Comparison of ENCODE assay signal across 1 fruit fly cellular context in genomic region chr3L:16661167-16662109, dm6.
TF ChIP-seq lines count a peak whose summit lies in the region.

Gene Baldspot, minus strand, starts transcription at chr3L:16661615.

TF ChIP-seq in whole organism, embryonic, 481 proteins besides CTCF, POLR2A, EP300 and RAD21 (continued from another document and continues in another):
- peak; percentile 37 for TF ChIP-seq CG11398 (GFP tag; optimal IDR thresholded peaks at IDR 0.05; lab: Kevin White, UChicago)
- TF ChIP-seq CG4282 (GFP tag; optimal IDR thresholded peaks at IDR 0.05; lab: Kevin White, UChicago) = peak; percentile 97
- TF ChIP-seq gsb-n (tag; optimal IDR thresholded peaks at IDR 0.05; lab: Kevin White, UChicago) = peak; percentile 71
- TF ChIP-seq trem (tag; optimal IDR thresholded peaks at IDR 0.05; lab: Kevin White, UChicago) = peak; percentile 85
- TF ChIP-seq Trl (optimal IDR thresholded peaks at IDR 0.05; lab: Kevin White, UChicago) = peak; percentile 51 to 78
- peak; percentile 78 for TF ChIP-seq Trl (GFP tag; optimal IDR thresholded peaks at IDR 0.05; lab: Kevin White, UChicago)
- peak; percentile 41 for TF ChIP-seq fd102C (GFP tag; optimal IDR thresholded peaks at IDR 0.05; lab: Kevin White, UChicago)
- peak; percentile 84 for TF ChIP-seq exex (tag; optimal IDR thresholded peaks at IDR 0.05; lab: Kevin White, UChicago)
- TF ChIP-seq bbx (GFP tag; IDR thresholded peaks at IDR 0.05; lab: Robert Waterston, UW; ENCODE audit: partially characterized antibody) = peak; percentile 81
- TF ChIP-seq schlank (tag; optimal IDR thresholded peaks at IDR 0.05; lab: Kevin White, UChicago) = peak; percentile 50
- TF ChIP-seq CG10274 (GFP tag; optimal IDR thresholded peaks at IDR 0.05; lab: Kevin White, UChicago) = peak; percentile 73
- no peak for TF ChIP-seq slou (GFP tag; optimal IDR thresholded peaks at IDR 0.05; lab: Kevin White, UChicago)
- peak; percentile 42 for TF ChIP-seq CG1647 (GFP tag; optimal IDR thresholded peaks at IDR 0.05; lab: Kevin White, UChicago)
- peak; percentile 86 for TF ChIP-seq Fer3 (tag; optimal IDR thresholded peaks at IDR 0.05; lab: Kevin White, UChicago)
- TF ChIP-seq Six4 (GFP tag; optimal IDR thresholded peaks at IDR 0.05; lab: Kevin White, UChicago) = peak; percentile 50
- peak; percentile 95 for TF ChIP-seq pzg (GFP tag; optimal IDR thresholded peaks at IDR 0.05; lab: Kevin White, UChicago)
- TF ChIP-seq CG7745 (tag; optimal IDR thresholded peaks at IDR 0.05; lab: Kevin White, UChicago) = no peak
- TF ChIP-seq gcm (GFP tag; optimal IDR thresholded peaks at IDR 0.05; lab: Kevin White, UChicago) = peak; percentile 89
- peak; percentile 58 for TF ChIP-seq HmgD (GFP tag; optimal IDR thresholded peaks at IDR 0.05; lab: Kevin White, UChicago)
- no peak for TF ChIP-seq CG16779 (GFP tag; IDR thresholded peaks at IDR 0.05; lab: Robert Waterston, UW)
- TF ChIP-seq en (GFP tag; optimal IDR thresholded peaks at IDR 0.05; lab: Kevin White, UChicago) = peak; percentile 69
- TF ChIP-seq zen2 (GFP tag; IDR thresholded peaks at IDR 0.05; lab: Robert Waterston, UW; ENCODE audit: partially characterized antibody) = peak; percentile 1; the same call in 1 of the 3 replicates
- TF ChIP-seq Sox100B (GFP tag; optimal IDR thresholded peaks at IDR 0.05; lab: Kevin White, UChicago) = peak; percentile 86
- TF ChIP-seq Elba2 (GFP tag; optimal IDR thresholded peaks at IDR 0.05; lab: Kevin White, UChicago) = peak; percentile 96
- no peak for TF ChIP-seq CG1832 (GFP tag; optimal IDR thresholded peaks at IDR 0.05; lab: Kevin White, UChicago)
- TF ChIP-seq lilli (GFP tag; optimal IDR thresholded peaks at IDR 0.05; lab: Kevin White, UChicago) = peak; percentile 70
- TF ChIP-seq Vsx1 (GFP tag; optimal IDR thresholded peaks at IDR 0.05; lab: Kevin White, UChicago) = peak; percentile 81
- TF ChIP-seq CkIIα-i1 (GFP tag; IDR thresholded peaks at IDR 0.05; lab: Robert Waterston, UW) = no peak
- peak; percentile 18 for TF ChIP-seq CG30431 (GFP tag; optimal IDR thresholded peaks at IDR 0.05; lab: Kevin White, UChicago)
- TF ChIP-seq Dip2 (GFP tag; IDR thresholded peaks at IDR 0.05; lab: Robert Waterston, UW) = no peak
- peak; percentile 70 for TF ChIP-seq HLH3B (GFP tag; IDR thresholded peaks at IDR 0.05; lab: Robert Waterston, UW)
- TF ChIP-seq CG10565 (GFP tag; optimal IDR thresholded peaks at IDR 0.05; lab: Kevin White, UChicago) = peak; percentile 78
- peak; percentile 16 for TF ChIP-seq sima (GFP tag; optimal IDR thresholded peaks at IDR 0.05; lab: Kevin White, UChicago)
- peak; percentile 49; the same call in 1 of the 2 replicates for TF ChIP-seq Ada2b (GFP tag; IDR thresholded peaks at IDR 0.05; lab: Robert Waterston, UW)
- no peak for TF ChIP-seq gt (GFP tag; IDR thresholded peaks at IDR 0.05; lab: Robert Waterston, UW)
- TF ChIP-seq Antp (GFP tag; optimal IDR thresholded peaks at IDR 0.05; lab: Kevin White, UChicago) = peak; percentile 78
- TF ChIP-seq CG2120 (GFP tag; optimal IDR thresholded peaks at IDR 0.05; lab: Kevin White, UChicago) = peak; percentile 45
- peak; percentile 46; the same call in 1 of the 2 replicates for TF ChIP-seq CG6272 (GFP tag; IDR thresholded peaks at IDR 0.05; lab: Robert Waterston, UW)
- TF ChIP-seq br (optimal IDR thresholded peaks at IDR 0.05; lab: Kevin White, UChicago) = no peak
- TF ChIP-seq kah (GFP tag; optimal IDR thresholded peaks at IDR 0.05; lab: Kevin White, UChicago) = peak; percentile 55
- peak; percentile 93 for TF ChIP-seq lab (GFP tag; optimal IDR thresholded peaks at IDR 0.05; lab: Kevin White, UChicago)
- TF ChIP-seq hkb (optimal IDR thresholded peaks at IDR 0.05; lab: Kevin White, UChicago) = no peak
- TF ChIP-seq hkb (GFP tag; IDR thresholded peaks at IDR 0.05; lab: Robert Waterston, UW) = peak; percentile 78
- no peak for TF ChIP-seq tup (GFP tag; optimal IDR thresholded peaks at IDR 0.05; lab: Kevin White, UChicago)
- no peak for TF ChIP-seq CG10321 (GFP tag; IDR thresholded peaks at IDR 0.05; lab: Robert Waterston, UW)
- TF ChIP-seq CG18476 (GFP tag; optimal IDR thresholded peaks at IDR 0.05; lab: Kevin White, UChicago) = peak; percentile 80
- no peak for TF ChIP-seq CG15073 (GFP tag; optimal IDR thresholded peaks at IDR 0.05; lab: Kevin White, UChicago)
- TF ChIP-seq Camta (GFP tag; optimal IDR thresholded peaks at IDR 0.05; lab: Kevin White, UChicago) = peak; percentile 90
- TF ChIP-seq tio (GFP tag; optimal IDR thresholded peaks at IDR 0.05; lab: Kevin White, UChicago) = no peak
- peak; percentile 72 for TF ChIP-seq oc (tag; optimal IDR thresholded peaks at IDR 0.05; lab: Kevin White, UChicago)
- TF ChIP-seq fu2 (GFP tag; optimal IDR thresholded peaks at IDR 0.05; lab: Kevin White, UChicago) = peak; percentile 12
- peak in 1 of 2 experiments; percentile 46 for TF ChIP-seq tll (GFP tag; optimal IDR thresholded peaks at IDR 0.05; lab: Kevin White, UChicago)
- TF ChIP-seq Adf1 (GFP tag; IDR thresholded peaks at IDR 0.05; lab: Robert Waterston, UW) = peak; percentile 76
- TF ChIP-seq CG7786 (GFP tag; optimal IDR thresholded peaks at IDR 0.05; lab: Kevin White, UChicago) = peak; percentile 45
- peak; percentile 91 for TF ChIP-seq pb (GFP tag; optimal IDR thresholded peaks at IDR 0.05; lab: Kevin White, UChicago)
- no peak for TF ChIP-seq Doc2 (GFP tag; IDR thresholded peaks at IDR 0.05; lab: Robert Waterston, UW)
- no peak for TF ChIP-seq ab (GFP tag; optimal IDR thresholded peaks at IDR 0.05; lab: Kevin White, UChicago)
- peak; percentile 89 for TF ChIP-seq klu (GFP tag; IDR thresholded peaks at IDR 0.05; lab: Robert Waterston, UW)
- TF ChIP-seq p53 (GFP tag; optimal IDR thresholded peaks at IDR 0.05; lab: Kevin White, UChicago) = peak; percentile 78
- peak; percentile 10; the same call in 1 of the 3 replicates for TF ChIP-seq otp (GFP tag; IDR thresholded peaks at IDR 0.05; lab: Robert Waterston, UW)
- peak; percentile 83 for TF ChIP-seq Myb (GFP tag; optimal IDR thresholded peaks at IDR 0.05; lab: Kevin White, UChicago)
- peak; percentile 65 for TF ChIP-seq CG16813 (GFP tag; IDR thresholded peaks at IDR 0.05; lab: Robert Waterston, UW; ENCODE audit: partially characterized antibody)
- peak; percentile 23 for TF ChIP-seq Bteb2 (GFP tag; optimal IDR thresholded peaks at IDR 0.05; lab: Kevin White, UChicago)
- peak; percentile 68 for TF ChIP-seq BEAF-32 (GFP tag; optimal IDR thresholded peaks at IDR 0.05; lab: Kevin White, UChicago)
- TF ChIP-seq Lhr (GFP tag; optimal IDR thresholded peaks at IDR 0.05; lab: Kevin White, UChicago) = peak; percentile 85
- peak; percentile 2 for TF ChIP-seq CG10462 (GFP tag; optimal IDR thresholded peaks at IDR 0.05; lab: Kevin White, UChicago)
- peak in 1 of 2 experiments; percentile 26 for TF ChIP-seq Hr78 (GFP tag; optimal IDR thresholded peaks at IDR 0.05; lab: Kevin White, UChicago)
- peak; percentile 49; the same call in 1 of the 3 replicates for TF ChIP-seq so (GFP tag; IDR thresholded peaks at IDR 0.05; lab: Robert Waterston, UW)
- TF ChIP-seq NC2β (GFP tag; optimal IDR thresholded peaks at IDR 0.05; lab: Kevin White, UChicago) = peak; percentile 43
- TF ChIP-seq eyg (GFP tag; optimal IDR thresholded peaks at IDR 0.05; lab: Kevin White, UChicago) = peak; percentile 88
- TF ChIP-seq row (GFP tag; IDR thresholded peaks at IDR 0.05; lab: Robert Waterston, UW) = peak; percentile 88
- peak; percentile 48 for TF ChIP-seq onecut (GFP tag; IDR thresholded peaks at IDR 0.05; lab: Robert Waterston, UW)
- peak; percentile 82 for TF ChIP-seq HmgZ (tag; optimal IDR thresholded peaks at IDR 0.05; lab: Kevin White, UChicago)
- peak; percentile 14 for TF ChIP-seq CG17385 (GFP tag; optimal IDR thresholded peaks at IDR 0.05; lab: Kevin White, UChicago)
- no peak for TF ChIP-seq disco-r (GFP tag; optimal IDR thresholded peaks at IDR 0.05; lab: Kevin White, UChicago)
- peak; percentile 71 for TF ChIP-seq Abd-B (GFP tag; optimal IDR thresholded peaks at IDR 0.05; lab: Kevin White, UChicago)
- no peak; the same call in 1 of the 2 replicates for TF ChIP-seq CG14014 (GFP tag; IDR thresholded peaks at IDR 0.05; lab: Robert Waterston, UW)
- TF ChIP-seq Drgx (GFP tag; IDR thresholded peaks at IDR 0.05; lab: Robert Waterston, UW) = peak; percentile 58
- no peak for TF ChIP-seq CG10431 (GFP tag; optimal IDR thresholded peaks at IDR 0.05; lab: Kevin White, UChicago)
- TF ChIP-seq CG31441 (GFP tag; IDR thresholded peaks at IDR 0.05; lab: Robert Waterston, UW) = peak; percentile 60
- TF ChIP-seq inv (GFP tag; IDR thresholded peaks at IDR 0.05; lab: Robert Waterston, UW; ENCODE audit: partially characterized antibody) = 0 out of 2 replicates have a peak, but pooled peaks have one; percentile 15
- peak; percentile 71 for TF ChIP-seq CG5180 (GFP tag; optimal IDR thresholded peaks at IDR 0.05; lab: Kevin White, UChicago)
- TF ChIP-seq org-1 (GFP tag; optimal IDR thresholded peaks at IDR 0.05; lab: Kevin White, UChicago) = peak; percentile 81
- peak; percentile 71 for TF ChIP-seq luna (GFP tag; optimal IDR thresholded peaks at IDR 0.05; lab: Kevin White, UChicago)
- TF ChIP-seq fd3F (GFP tag; optimal IDR thresholded peaks at IDR 0.05; lab: Kevin White, UChicago) = no peak
- no peak for TF ChIP-seq CG2889 (GFP tag; IDR thresholded peaks at IDR 0.05; lab: Robert Waterston, UW)
- peak; percentile 56 for TF ChIP-seq HLH4C (GFP tag; IDR thresholded peaks at IDR 0.05; lab: Robert Waterston, UW; ENCODE audit: partially characterized antibody)
- TF ChIP-seq emc (GFP tag; optimal IDR thresholded peaks at IDR 0.05; lab: Kevin White, UChicago) = peak; percentile 77
- peak; percentile 98 for TF ChIP-seq gfzf (GFP tag; optimal IDR thresholded peaks at IDR 0.05; lab: Kevin White, UChicago)
- TF ChIP-seq HHEX (GFP tag; optimal IDR thresholded peaks at IDR 0.05; lab: Kevin White, UChicago) = peak; percentile 92
- peak; percentile 89 for TF ChIP-seq CG10979 (tag; optimal IDR thresholded peaks at IDR 0.05; lab: Kevin White, UChicago)
- peak; percentile 10 for TF ChIP-seq CG13775 (GFP tag; optimal IDR thresholded peaks at IDR 0.05; lab: Kevin White, UChicago)
- peak; percentile 99 for TF ChIP-seq sens (GFP tag; lab: Kevin White, UChicago)
- peak; percentile 81 for TF ChIP-seq fd96Cb (tag; optimal IDR thresholded peaks at IDR 0.05; lab: Kevin White, UChicago)
- no peak for TF ChIP-seq pfk (GFP tag; optimal IDR thresholded peaks at IDR 0.05; lab: Kevin White, UChicago)
- TF ChIP-seq CG31224 (GFP tag; IDR thresholded peaks at IDR 0.05; lab: Robert Waterston, UW) = peak; percentile 43; the same call in 1 of the 2 replicates
- TF ChIP-seq sd (tag; optimal IDR thresholded peaks at IDR 0.05; lab: Kevin White, UChicago) = peak; percentile 47
- TF ChIP-seq CG4617 (GFP tag; optimal IDR thresholded peaks at IDR 0.05; lab: Kevin White, UChicago; ENCODE audit: borderline replicate concordance) = no peak
- no peak for TF ChIP-seq CG6175 (GFP tag; IDR thresholded peaks at IDR 0.05; lab: Robert Waterston, UW)
- peak; percentile 46 for TF ChIP-seq Sin3A (optimal IDR thresholded peaks at IDR 0.05; lab: Kevin White, UChicago)
- no peak for TF ChIP-seq fru (optimal IDR thresholded peaks at IDR 0.05; lab: Kevin White, UChicago)
- TF ChIP-seq NfI (GFP tag; optimal IDR thresholded peaks at IDR 0.05; lab: Kevin White, UChicago) = peak; percentile 49
- TF ChIP-seq gro (GFP tag; optimal IDR thresholded peaks at IDR 0.05; lab: Kevin White, UChicago) = peak; percentile 75
- TF ChIP-seq CG1024 (GFP tag; IDR thresholded peaks at IDR 0.05; lab: Robert Waterston, UW) = peak; percentile 20; the same call in 1 of the 2 replicates
- TF ChIP-seq Gsc (GFP tag; IDR thresholded peaks at IDR 0.05; lab: Robert Waterston, UW) = no peak
- TF ChIP-seq sr (GFP tag; IDR thresholded peaks at IDR 0.05; lab: Robert Waterston, UW) = no peak
- TF ChIP-seq chn (GFP tag; optimal IDR thresholded peaks at IDR 0.05; lab: Kevin White, UChicago) = peak; percentile 48
- no peak; the same call in none of the 4 replicates for TF ChIP-seq Dll (GFP tag; IDR thresholded peaks at IDR 0.05; lab: Robert Waterston, UW; ENCODE audit: partially characterized antibody)
- peak; percentile 10 for TF ChIP-seq CG30020 (tag; optimal IDR thresholded peaks at IDR 0.05; lab: Kevin White, UChicago)
- no peak for TF ChIP-seq CG11723 (GFP tag; optimal IDR thresholded peaks at IDR 0.05; lab: Kevin White, UChicago)
- TF ChIP-seq gce (GFP tag; IDR thresholded peaks at IDR 0.05; lab: Robert Waterston, UW) = peak; percentile 25; the same call in 1 of the 3 replicates
- peak; percentile 53 for TF ChIP-seq CG9609 (GFP tag; optimal IDR thresholded peaks at IDR 0.05; lab: Kevin White, UChicago)
- peak; percentile 73 for TF ChIP-seq Neu2 (GFP tag; optimal IDR thresholded peaks at IDR 0.05; lab: Kevin White, UChicago; ENCODE audit: borderline replicate concordance)
- TF ChIP-seq chif (GFP tag; optimal IDR thresholded peaks at IDR 0.05; lab: Kevin White, UChicago) = peak; percentile 43 to 80
- TF ChIP-seq Hr51 (GFP tag; optimal IDR thresholded peaks at IDR 0.05; lab: Kevin White, UChicago) = peak; percentile 6 to 46
- TF ChIP-seq CG7357 (GFP tag; IDR thresholded peaks at IDR 0.05; lab: Robert Waterston, UW) = 0 out of 3 replicates have a peak, but pooled peaks have one; percentile 51
- peak; percentile 72; the same call in 2 of the 3 replicates for TF ChIP-seq hb (GFP tag; IDR thresholded peaks at IDR 0.05; lab: Robert Waterston, UW; ENCODE audit: partially characterized antibody)
- TF ChIP-seq ems (GFP tag; optimal IDR thresholded peaks at IDR 0.05; lab: Kevin White, UChicago) = peak; percentile 65
- TF ChIP-seq h (optimal IDR thresholded peaks at IDR 0.05; lab: Kevin White, UChicago) = no peak
- TF ChIP-seq twi (tag; optimal IDR thresholded peaks at IDR 0.05; lab: Kevin White, UChicago) = no peak
- peak; percentile 52; the same call in 1 of the 2 replicates for TF ChIP-seq CG3847 (GFP tag; IDR thresholded peaks at IDR 0.05; lab: Robert Waterston, UW)
- peak; percentile 82 for TF ChIP-seq CG30403 (GFP tag; optimal IDR thresholded peaks at IDR 0.05; lab: Kevin White, UChicago)
- TF ChIP-seq Sry-δ (GFP tag; optimal IDR thresholded peaks at IDR 0.05; lab: Kevin White, UChicago) = peak; percentile 74
- no peak for TF ChIP-seq z (GFP tag; IDR thresholded peaks at IDR 0.05; lab: Robert Waterston, UW)
- TF ChIP-seq stwl (tag; optimal IDR thresholded peaks at IDR 0.05; lab: Kevin White, UChicago) = peak; percentile 82
- TF ChIP-seq shn (GFP tag; optimal IDR thresholded peaks at IDR 0.05; lab: Kevin White, UChicago) = peak; percentile 61
- TF ChIP-seq dysf (GFP tag; IDR thresholded peaks at IDR 0.05; lab: Robert Waterston, UW) = peak; percentile 84
- TF ChIP-seq CG7987 (GFP tag; optimal IDR thresholded peaks at IDR 0.05; lab: Kevin White, UChicago) = peak; percentile 57
- no peak for TF ChIP-seq vfl (GFP tag; optimal IDR thresholded peaks at IDR 0.05; lab: Kevin White, UChicago)
- TF ChIP-seq Ets97D (GFP tag; optimal IDR thresholded peaks at IDR 0.05; lab: Kevin White, UChicago) = peak; percentile 79
